Worm (Caenorhabditis elegans) whole organism, midembryonic: Measurements from ENCODE around the gene srw-20.

Experiments
- T22C8.4 ChIP-seq: fragments of 200-800 bp; sonication (Bioruptor generic); IDR thresholded peaks from 2 replicates; pipeline ENCODE4 v1.3.6; 2022; ENCODE audit warnings: missing genetic modification characterization, missing compliant biosample characterization
- cog-1 ChIP-seq: sonication (generic microtip); optimal IDR thresholded peaks from 2 replicates; lab custom pipeline; 2016; ENCODE audit warnings: missing genetic modification characterization, missing compliant biosample characterization
- flt-1 ChIP-seq: fragments of 200-800 bp; sonication (Bioruptor generic); IDR thresholded peaks from 2 replicates; pipeline ENCODE4 v1.3.6; 2022; ENCODE audit warnings: missing genetic modification characterization, missing compliant biosample characterization
- klf-2 ChIP-seq: fragments of 200-800 bp; sonication (Bioruptor generic); conservative IDR thresholded peaks from 2 replicates; pipeline ENCODE4 v1.3.6; 2022; ENCODE audit warnings: missing genetic modification reagents, missing genetic modification characterization, missing compliant biosample characterization
- med-1 ChIP-seq: sonication (generic microtip); optimal IDR thresholded peaks from 2 replicates; lab custom pipeline; 2017; ENCODE audit warnings: missing genetic modification characterization, mild to moderate bottlenecking, missing compliant biosample characterization, antibody characterized with exemption, missing genetic modification reagents; ENCODE audit not compliant: insufficient read depth
- ref-1 ChIP-seq: fragments of 200-800 bp; sonication (Bioruptor generic); conservative IDR thresholded peaks from 2 replicates; pipeline ENCODE4 v1.3.6; 2022; ENCODE audit warnings: missing genetic modification reagents, missing genetic modification characterization, missing compliant biosample characterization
- tab-1 ChIP-seq: fragments of 200-800 bp; sonication (Bioruptor generic); IDR thresholded peaks from 2 replicates; pipeline ENCODE4 v1.3.6; 2022; ENCODE audit warnings: missing genetic modification characterization, missing compliant biosample characterization
- ztf-23 ChIP-seq: fragments of 200-800 bp; sonication (Bioruptor generic); IDR thresholded peaks from 2 replicates; pipeline ENCODE4 v1.3.6; 2022; ENCODE audit warnings: missing genetic modification reagents, missing genetic modification characterization, missing compliant biosample characterization
- ztf-29 ChIP-seq: fragments of 200-800 bp; sonication (Bioruptor generic); IDR thresholded peaks from 2 replicates; pipeline ENCODE4 v1.3.6; 2022; ENCODE audit warnings: missing genetic modification reagents, missing genetic modification characterization, missing compliant biosample characterization

Gene srw-20

ce11 chrV:17079795-17080194 is at the start of gene srw-20:
TSS of gene srw-20 (minus strand) at chrV:17079895.
- TF ChIP-seq cog-1 (no peak), ztf-23 (GFP tag; lab: Robert Waterston, UW) (no peak), klf-2 (GFP tag; lab: Robert Waterston, UW) (no peak), med-1 (GFP tag; lab: Kevin White, UChicago) (no peak)

ce11 chrV:17108310-17108709 is 28.6 kb upstream of the srw-20 start, which contains the start of gene ZK218.11:
TSS of gene ZK218.11 (minus strand) at chrV:17108410.
- TF ChIP-seq ztf-29, result no peak
- TF ChIP-seq cog-1, result no peak
- no peak for TF ChIP-seq ztf-23 (GFP tag; lab: Robert Waterston, UW)
- no peak for TF ChIP-seq ref-1
- TF ChIP-seq tab-1 (GFP tag; lab: Robert Waterston, UW), result no peak
- TF ChIP-seq T22C8.4 (GFP tag; lab: Robert Waterston, UW), result no peak
- TF ChIP-seq flt-1 (GFP tag; lab: Robert Waterston, UW), result no peak
- TF ChIP-seq klf-2 (GFP tag; lab: Robert Waterston, UW), result no peak
- no peak for TF ChIP-seq med-1 (GFP tag; lab: Kevin White, UChicago)

ce11 chrV:17105483-17105882 is 25.8 kb upstream of the srw-20 start, which contains the start of gene ZK218.7:
TSS of gene ZK218.7 (plus strand) at chrV:17105783.
- TF ChIP-seq tab-1 (GFP tag; lab: Robert Waterston, UW) (no peak), ztf-23 (GFP tag; lab: Robert Waterston, UW) (no peak), klf-2 (GFP tag; lab: Robert Waterston, UW) (no peak), flt-1 (GFP tag; lab: Robert Waterston, UW) (no peak), cog-1 (no peak), T22C8.4 (GFP tag; lab: Robert Waterston, UW) (no peak), ref-1 (no peak), med-1 (GFP tag; lab: Kevin White, UChicago) (no peak), ztf-29 (no peak)

- TF ChIP-seq tab-1 (GFP tag; lab: Robert Waterston, UW) (no peak), ref-1 (no peak), med-1 (GFP tag; lab: Kevin White, UChicago) (no peak), flt-1 (GFP tag; lab: Robert Waterston, UW) (no peak), cog-1 (no peak), ztf-23 (GFP tag; lab: Robert Waterston, UW) (no peak), klf-2 (GFP tag; lab: Robert Waterston, UW) (no peak), ztf-29 (no peak), T22C8.4 (GFP tag; lab: Robert Waterston, UW) (no peak)
Observed at ce11 chrV:17104527-17104926, 24.8 kb upstream of the srw-20 start, which contains the start of gene nhr-248. TSS of gene nhr-248 (minus strand) at chrV:17104627.

- no peak for TF ChIP-seq ztf-23 (GFP tag; lab: Robert Waterston, UW)
- TF ChIP-seq T22C8.4 (GFP tag; lab: Robert Waterston, UW), result no peak
- no peak for TF ChIP-seq flt-1 (GFP tag; lab: Robert Waterston, UW)
- no peak for TF ChIP-seq med-1 (GFP tag; lab: Kevin White, UChicago)
Observed at ce11 chrV:17100829-17101228, 21.1 kb upstream of the srw-20 start, which contains the start of gene ZK218.5. TSS of gene ZK218.5 (plus strand) at chrV:17101129.

ce11 chrV:17098669-17099068 is 19.0 kb upstream of the srw-20 start, which contains the start of the genes ZK218.3 and ZK218.4:
TSS of gene ZK218.3 (minus strand) at chrV:17098769.
TSS of gene ZK218.4 (plus strand) at chrV:17098854.
- TF ChIP-seq med-1 (GFP tag; lab: Kevin White, UChicago) (no peak), cog-1 (no peak), T22C8.4 (GFP tag; lab: Robert Waterston, UW) (no peak), klf-2 (GFP tag; lab: Robert Waterston, UW) (no peak), tab-1 (GFP tag; lab: Robert Waterston, UW) (no peak), flt-1 (GFP tag; lab: Robert Waterston, UW) (no peak), ztf-23 (GFP tag; lab: Robert Waterston, UW) (no peak), ztf-29 (no peak), ref-1 (no peak)

ce11 chrV:17094568-17094967 is 14.9 kb upstream of the srw-20 start:
- TF ChIP-seq ref-1 (no peak), tab-1 (GFP tag; lab: Robert Waterston, UW) (no peak), med-1 (GFP tag; lab: Kevin White, UChicago) (no peak), klf-2 (GFP tag; lab: Robert Waterston, UW) (no peak), flt-1 (GFP tag; lab: Robert Waterston, UW) (no peak), cog-1 (no peak), ztf-29 (no peak), T22C8.4 (GFP tag; lab: Robert Waterston, UW) (no peak), ztf-23 (GFP tag; lab: Robert Waterston, UW) (no peak)

ce11 chrV:17092262-17092661 is 12.6 kb upstream of the srw-20 start, which contains the start of gene ZK218.1:
TSS of gene ZK218.1 (plus strand) at chrV:17092562.
- TF ChIP-seq ref-1, result no peak
- no peak for TF ChIP-seq klf-2 (GFP tag; lab: Robert Waterston, UW)

ce11 chrV:17089931-17090429 is 10.3 kb upstream of the srw-20 start, which contains the start of gene srh-237:
TSS of gene srh-237 (plus strand) at chrV:17090379.
- no peak for TF ChIP-seq flt-1 (GFP tag; lab: Robert Waterston, UW)
- TF ChIP-seq cog-1, result no peak
- TF ChIP-seq ztf-29, result no peak
- TF ChIP-seq tab-1 (GFP tag; lab: Robert Waterston, UW), result no peak
- no peak for TF ChIP-seq med-1 (GFP tag; lab: Kevin White, UChicago)
- TF ChIP-seq T22C8.4 (GFP tag; lab: Robert Waterston, UW), result no peak
- no peak for TF ChIP-seq klf-2 (GFP tag; lab: Robert Waterston, UW)
- TF ChIP-seq ztf-23 (GFP tag; lab: Robert Waterston, UW), result no peak
- no peak for TF ChIP-seq ref-1

- no peak for TF ChIP-seq ztf-29
- no peak for TF ChIP-seq med-1 (GFP tag; lab: Kevin White, UChicago)
- TF ChIP-seq T22C8.4 (GFP tag; lab: Robert Waterston, UW), result no peak
- no peak for TF ChIP-seq ref-1
- TF ChIP-seq flt-1 (GFP tag; lab: Robert Waterston, UW), result no peak
- no peak for TF ChIP-seq cog-1
- TF ChIP-seq klf-2 (GFP tag; lab: Robert Waterston, UW), result no peak
- TF ChIP-seq ztf-23 (GFP tag; lab: Robert Waterston, UW), result no peak
- no peak for TF ChIP-seq tab-1 (GFP tag; lab: Robert Waterston, UW)
Observed at ce11 chrV:17089342-17089741, 9.6 kb upstream of the srw-20 start, which contains the start of gene T05E12.6. TSS of gene T05E12.6 (minus strand) at chrV:17089442.
